Fruit fly (Drosophila melanogaster): ENCODE results near the gene Dh31.

Dh31 gene

DNA sequence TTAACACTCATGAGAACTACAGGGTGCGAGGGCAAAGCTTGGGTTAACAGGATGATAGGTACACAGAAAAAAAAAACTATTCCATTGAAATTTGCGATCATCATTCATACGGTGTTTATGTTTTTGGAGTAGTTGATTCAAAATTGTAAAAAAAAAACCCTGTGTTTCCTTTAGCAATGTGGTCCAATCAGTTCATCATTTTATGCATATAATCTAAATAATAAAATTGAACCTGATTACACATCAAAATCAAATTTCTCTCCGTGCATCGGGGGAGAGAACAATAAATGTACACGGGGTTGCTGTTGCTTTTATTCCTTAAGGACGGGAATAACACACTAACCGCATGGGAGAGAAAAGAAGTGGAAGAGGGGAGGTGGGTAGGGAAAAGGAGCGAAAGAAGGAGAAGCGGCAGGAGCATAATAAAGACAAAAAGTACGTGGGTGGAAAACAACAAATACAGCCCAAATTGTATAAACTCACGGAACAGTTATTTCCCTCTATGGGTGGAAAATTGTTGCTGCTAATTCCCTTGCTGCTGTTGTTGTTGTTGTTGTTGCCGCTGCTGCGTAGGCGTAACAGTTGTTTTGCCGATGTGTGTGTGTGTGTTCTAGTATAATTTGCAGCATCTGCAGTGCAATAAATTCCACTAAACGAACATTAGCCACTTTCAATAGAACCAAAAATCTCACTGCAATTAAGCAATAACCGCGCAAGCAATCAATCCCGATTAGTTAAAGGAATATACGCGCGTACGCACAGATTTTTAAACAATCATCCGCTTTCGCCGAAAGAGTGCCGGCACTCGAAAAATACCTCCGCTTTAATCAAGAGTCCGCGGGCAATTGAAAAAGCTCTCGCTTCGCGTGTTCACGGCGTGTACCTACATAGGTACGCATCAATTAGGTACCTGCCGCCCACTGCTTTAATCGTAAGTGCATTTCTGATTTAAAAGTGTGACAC is 43.2 kb downstream of the Dh31 start, which contains the start of gene Agpat2:
TSS of gene Agpat2 (minus strand) at position 851 of the 963 bp plus-strand sequence.
- no peak for TF ChIP-seq CG17801 (GFP tag; optimal IDR thresholded peaks at IDR 0.05; ENCODE audit: partially characterized antibody)

DNA sequence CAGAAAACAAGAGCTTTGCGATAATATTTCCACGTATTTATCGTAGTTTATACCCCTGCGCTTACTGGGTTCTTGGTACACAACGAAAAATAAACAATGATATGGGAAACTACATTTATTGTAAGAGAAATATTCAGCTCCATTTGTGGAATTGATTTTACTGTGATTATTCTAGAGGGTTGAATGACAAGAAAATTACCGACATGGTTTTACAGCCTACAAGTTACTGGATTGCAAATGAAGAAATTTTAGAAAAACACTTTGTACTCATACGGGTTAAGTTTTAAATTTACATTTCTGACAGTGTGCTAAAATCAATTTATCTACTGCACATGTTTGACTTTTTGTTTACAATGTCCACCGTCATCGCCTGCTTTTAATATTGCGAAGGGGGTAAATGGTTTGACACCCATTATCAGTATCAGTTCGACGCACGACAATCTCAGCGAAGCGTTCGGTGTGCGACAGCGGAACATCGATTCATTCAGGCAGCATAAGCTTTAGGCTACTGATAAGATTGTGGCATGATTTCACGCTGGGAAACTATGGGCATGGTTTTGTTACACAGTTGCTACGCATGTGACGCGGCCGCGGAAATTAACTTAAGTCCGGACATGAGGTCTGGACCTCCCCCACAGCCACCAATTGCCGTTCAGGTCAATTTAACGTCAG is 44.7 kb downstream of the Dh31 start:
- TF ChIP-seq CG17801 (GFP tag; optimal IDR thresholded peaks at IDR 0.05; ENCODE audit: partially characterized antibody), result no peak

DNA sequence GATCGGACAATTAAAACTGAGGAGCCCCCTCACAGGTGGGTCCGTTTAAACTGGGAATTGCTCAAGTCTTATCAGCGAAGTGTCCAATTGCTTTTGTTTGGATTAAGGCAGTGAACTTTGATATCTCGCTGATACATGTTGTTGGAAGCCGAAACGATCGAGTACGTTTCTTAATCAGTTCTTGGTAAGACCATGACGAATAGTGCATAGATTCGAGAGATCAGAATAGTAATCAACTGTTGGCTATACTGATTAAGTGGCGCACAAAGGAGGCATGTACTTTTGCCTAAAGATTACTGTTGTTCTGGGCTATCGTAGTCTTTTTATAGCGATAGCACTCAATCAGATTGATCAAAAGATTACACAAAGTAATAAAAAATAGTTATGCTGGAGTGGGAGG is 55.1 kb downstream of the Dh31 start:
- TF ChIP-seq CG17801 (GFP tag; optimal IDR thresholded peaks at IDR 0.05; ENCODE audit: partially characterized antibody), result no peak

DNA sequence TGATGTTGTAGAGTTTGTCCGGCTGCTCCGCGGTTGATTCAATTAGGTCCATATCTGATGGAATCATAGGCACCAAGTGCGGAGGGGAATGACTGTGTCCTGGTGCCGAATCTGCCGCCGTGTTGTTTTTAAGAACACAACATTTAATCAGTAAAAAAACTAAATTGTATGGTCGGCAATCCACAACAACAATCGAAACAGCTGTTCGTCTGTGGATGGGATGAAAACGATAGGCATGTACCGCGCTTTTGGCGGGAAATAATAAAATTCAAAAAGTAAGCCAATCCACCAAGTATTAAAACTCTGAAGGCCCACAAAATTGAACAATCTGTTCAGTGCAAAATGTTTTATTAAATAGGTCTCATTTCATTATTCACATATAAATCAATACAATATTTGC is 57.3 kb downstream of the Dh31 start, which contains the start of gene Aasdh:
TSS of gene Aasdh (minus strand) at position 219 of the 400 bp plus-strand sequence.
- no peak for TF ChIP-seq CG17801 (GFP tag; optimal IDR thresholded peaks at IDR 0.05; ENCODE audit: partially characterized antibody)

DNA sequence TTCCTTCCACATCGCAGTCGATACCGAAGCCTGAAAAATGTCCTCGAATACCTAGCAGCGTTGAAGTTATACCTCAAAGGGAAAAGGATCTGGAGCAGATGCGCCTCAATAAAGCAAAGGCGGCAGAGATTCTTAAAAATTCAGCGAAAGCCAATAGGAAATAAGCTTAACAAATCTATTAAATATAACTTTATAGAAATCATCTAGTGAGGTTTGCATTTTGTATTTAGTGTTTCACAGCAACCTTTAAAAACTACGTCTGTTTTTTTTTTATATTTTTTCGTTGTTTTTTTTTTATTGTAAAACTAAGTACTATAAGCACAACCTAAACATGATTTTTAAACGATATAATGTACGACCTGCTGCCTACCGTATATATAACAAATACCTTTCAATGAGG is 64.5 kb downstream of the Dh31 start, which contains the start of gene CG31897:
TSS of gene CG31897 (plus strand) at position 301 of the 400 bp plus-strand sequence.
- TF ChIP-seq CG17801 (GFP tag; optimal IDR thresholded peaks at IDR 0.05; ENCODE audit: partially characterized antibody), result no peak

Data from ovary, adult (tissue).